Worm (Caenorhabditis elegans) whole organism, early embryonic: Measurements from ENCODE around the gene Y57G11C.8.

Experiments
- ama-1 ChIP-seq: fragments of 150-350 bp; optimal IDR thresholded peaks from 2 replicates; lab custom pipeline; 2014
- ceh-13 ChIP-seq: fragments of 200-800 bp; sonication (Bioruptor generic); optimal IDR thresholded peaks from 2 replicates; lab custom pipeline; 2018; ENCODE audit warnings: mild to moderate bottlenecking, missing genetic modification characterization, missing compliant biosample characterization
- ceh-36 ChIP-seq: sonication (generic microtip); optimal IDR thresholded peaks from 2 replicates; lab custom pipeline; 2016; ENCODE audit warnings: missing genetic modification characterization, inconsistent platforms, missing compliant biosample characterization
- ets-7 ChIP-seq: sonication (generic microtip); optimal IDR thresholded peaks from 2 replicates; lab custom pipeline; 2016; ENCODE audit warnings: missing genotype, missing genetic modification characterization, missing compliant biosample characterization
- flt-1 ChIP-seq: fragments of 200-800 bp; sonication (Bioruptor generic); IDR thresholded peaks from 2 replicates; pipeline ENCODE4 v1.3.6; 2022; ENCODE audit warnings: missing genetic modification characterization, missing compliant biosample characterization
- hmbx-1 ChIP-seq: sonication (generic microtip); optimal IDR thresholded peaks from 2 replicates; lab custom pipeline; 2016; ENCODE audit warnings: mild to moderate bottlenecking, missing genetic modification characterization, missing compliant biosample characterization
- scrt-1 ChIP-seq: fragments of 200-800 bp; sonication (Bioruptor generic); IDR thresholded peaks from 2 replicates; pipeline ENCODE4 v1.3.6; 2022; ENCODE audit warnings: missing genetic modification characterization, missing compliant biosample characterization
- tbx-11 ChIP-seq: fragments of 200-800 bp; sonication (Bioruptor generic); IDR thresholded peaks from 2 replicates; pipeline ENCODE4 v1.3.6; 2022; ENCODE audit warnings: missing genetic modification characterization, missing compliant biosample characterization
- tra-4 ChIP-seq: sonication (generic microtip); optimal IDR thresholded peaks from 2 replicates; lab custom pipeline; 2017; ENCODE audit warnings: missing genetic modification characterization, missing compliant biosample characterization

DNA sequence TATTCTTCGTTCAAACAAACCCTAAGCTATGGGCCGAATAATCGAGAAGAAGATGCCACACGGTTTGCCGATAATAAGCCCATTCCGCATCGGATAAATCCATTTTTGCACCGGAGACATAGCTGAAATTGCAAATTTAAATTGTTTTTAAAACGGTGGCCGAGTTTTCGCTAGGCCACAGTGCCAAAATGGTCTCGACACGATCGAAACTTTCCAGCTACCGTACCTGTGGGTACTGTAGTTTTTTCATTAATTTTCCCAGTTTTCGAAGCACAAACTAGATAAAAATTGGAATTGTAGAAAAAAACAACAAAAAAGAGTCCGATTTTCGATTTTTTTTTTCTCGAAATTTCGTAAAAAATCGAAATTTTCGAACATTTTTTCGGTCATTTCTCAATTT lies 46.6 kb downstream of the Y57G11C.8 start:
- TF ChIP-seq ama-1 (lab: Kevin White, UChicago): no peak
- no peak for TF ChIP-seq ceh-13 (GFP tag; lab: Kevin White, UChicago)
- no peak for TF ChIP-seq tbx-11 (GFP tag; lab: Robert Waterston, UW)
- no peak for TF ChIP-seq hmbx-1 (tag; lab: Kevin White, UChicago)
- no peak for TF ChIP-seq ceh-36 (tag; lab: Kevin White, UChicago)
- no peak for TF ChIP-seq ets-7
- no peak for TF ChIP-seq scrt-1 (GFP tag; lab: Robert Waterston, UW)
- TF ChIP-seq tra-4: no peak
- TF ChIP-seq flt-1 (GFP tag; lab: Robert Waterston, UW): no peak
